Fruit fly (Drosophila melanogaster) whole organism, adult: ENCODE results near the gene RecQ5.

ENCODE experiments used
- CG11617 ChIP-seq: fragments of 200-800 bp; sonication (Bioruptor generic); optimal IDR thresholded peaks from 2 replicates; lab custom pipeline; 2017; ENCODE audit warnings: mild to moderate bottlenecking, missing biosample characterization, missing genetic modification reagents, missing genetic modification characterization
- CG12768 ChIP-seq: fragments of 200-800 bp; sonication (Bioruptor generic); optimal IDR thresholded peaks from 2 replicates; lab custom pipeline; 2017; ENCODE audit warnings: missing biosample characterization, missing genetic modification characterization, mild to moderate bottlenecking, moderate library complexity, missing genetic modification reagents
- CG14711 ChIP-seq: fragments of 200-800 bp; sonication (Bioruptor generic); optimal IDR thresholded peaks from 2 replicates; lab custom pipeline; 2018; ENCODE audit warnings: missing biosample characterization, mild to moderate bottlenecking, missing genetic modification characterization, moderate library complexity
- CG5204 ChIP-seq: fragments of 200-800 bp; sonication (Bioruptor generic); optimal IDR thresholded peaks from 2 replicates; lab custom pipeline; 2016; ENCODE audit warnings: missing biosample characterization, missing genetic modification characterization
- CG7101 ChIP-seq: fragments of 200-800 bp; sonication (Bioruptor generic); optimal IDR thresholded peaks from 2 replicates; lab custom pipeline; 2018; ENCODE audit warnings: missing biosample characterization, mild to moderate bottlenecking, missing genetic modification characterization, moderate library complexity
- Clk ChIP-seq: fragments of 200-800 bp; sonication (Bioruptor generic); optimal IDR thresholded peaks from 2 replicates; lab custom pipeline; 2017; ENCODE audit warnings: missing biosample characterization, missing genetic modification characterization
- Crg-1 ChIP-seq: fragments of 200-800 bp; sonication (Bioruptor generic); optimal IDR thresholded peaks from 2 replicates; lab custom pipeline; 2016; ENCODE audit warnings: missing biosample characterization, missing genetic modification characterization
- Mnt ChIP-seq: fragments of 200-800 bp; sonication (Bioruptor generic); optimal IDR thresholded peaks from 2 replicates; lab custom pipeline; 2016; ENCODE audit warnings: missing biosample characterization, mild to moderate bottlenecking, missing genetic modification characterization
- bab1 ChIP-seq: fragments of 200-800 bp; sonication (Bioruptor generic); optimal IDR thresholded peaks from 3 replicates; lab custom pipeline; 2019; ENCODE audit warnings: missing biosample characterization, mild to moderate bottlenecking, missing genetic modification characterization, moderate library complexity
- cic ChIP-seq: fragments of 200-800 bp; sonication (Bioruptor generic); optimal IDR thresholded peaks from 2 replicates; lab custom pipeline; 2017; ENCODE audit warnings: missing biosample characterization, mild to moderate bottlenecking, missing genetic modification characterization, moderate library complexity
- cnc ChIP-seq, 2 experiments: fragments of >200 bp; optimal IDR thresholded peaks; 2 replicates each; lab custom pipeline; 2017
- kay ChIP-seq: fragments of 200-800 bp; sonication (Bioruptor generic); peaks from one replicate; lab custom pipeline; 2016; ENCODE audit warnings: missing biosample characterization, missing genetic modification characterization, borderline replicate concordance
- ovo ChIP-seq: fragments of 200-800 bp; sonication (Bioruptor generic); optimal IDR thresholded peaks from 2 replicates; lab custom pipeline; 2016; ENCODE audit warnings: missing biosample characterization, missing genetic modification characterization
- tj ChIP-seq: fragments of 200-800 bp; sonication (Bioruptor generic); optimal IDR thresholded peaks from 3 replicates; lab custom pipeline; 2017; ENCODE audit warnings: missing biosample characterization, mild to moderate bottlenecking, missing genetic modification characterization, moderate library complexity

- TF ChIP-seq cic (peak; percentile 89), Mnt (GFP tag; lab: Kevin White, UChicago) (peak; percentile 67), tj (peak; percentile 33), CG14711 (tag; lab: Kevin White, UChicago) (peak; percentile 6), ovo (GFP tag; lab: Kevin White, UChicago) (peak; percentile 61), CG11617 (GFP tag; lab: Kevin White, UChicago) (peak; percentile 63), bab1 (GFP tag; lab: Kevin White, UChicago) (no peak), CG7101 (tag; lab: Kevin White, UChicago) (peak; percentile 54), Clk (peak; percentile 21), Crg-1 (GFP tag; lab: Kevin White, UChicago) (peak; percentile 78), cnc (optimal IDR thresholded peaks at IDR 0.05; lab: Kevin White, UChicago) (no peak), CG5204 (GFP tag; lab: Kevin White, UChicago) (peak; percentile 46), CG12768 (GFP tag; lab: Kevin White, UChicago) (peak; percentile 68), kay (GFP tag; lab: Kevin White, UChicago) (peak; percentile 71)
Measured at dm6 chr3L:14672387-14673110, 40.7 kb upstream of the RecQ5 start, which contains the start of the genes CG43121 and ome.
